Worm (Caenorhabditis elegans) whole organism, L3 larva: ENCODE measurements around the gene rpl-22.

Experiments used
- ZK546.5 ChIP-seq: sonication (generic microtip); optimal IDR thresholded peaks from 2 replicates; lab custom pipeline; 2017; ENCODE audit warnings: missing biosample characterization, missing genetic modification characterization
- aly-2 ChIP-seq: fragments of 150-350 bp; optimal IDR thresholded peaks from 2 replicates; lab custom pipeline; 2014; ENCODE audit warnings: missing biosample characterization, missing genetic modification characterization
- ceh-16 ChIP-seq: sonication (generic microtip); optimal IDR thresholded peaks from 2 replicates; lab custom pipeline; 2017; ENCODE audit warnings: missing biosample characterization, missing genetic modification characterization
- ceh-28 ChIP-seq: fragments of 150-350 bp; optimal IDR thresholded peaks from 2 replicates; lab custom pipeline; 2014; ENCODE audit warnings: missing biosample characterization, missing genetic modification reagents, missing genetic modification characterization
- ceh-82 ChIP-seq: fragments of 150-350 bp; optimal IDR thresholded peaks from 2 replicates; lab custom pipeline; 2014; ENCODE audit warnings: missing biosample characterization, missing genetic modification characterization
- egl-27 ChIP-seq: sonication (generic microtip); optimal IDR thresholded peaks from 4 replicates; lab custom pipeline; 2017; ENCODE audit warnings: missing biosample characterization, missing genetic modification reagents, missing genetic modification characterization
- egl-5 ChIP-seq: fragments of 150-350 bp; optimal IDR thresholded peaks from 2 replicates; lab custom pipeline; 2017; ENCODE audit warnings: missing biosample characterization, missing genetic modification reagents, missing genetic modification characterization, inconsistent platforms
- elt-2 ChIP-seq: sonication (generic microtip); optimal IDR thresholded peaks from 2 replicates; lab custom pipeline; 2016; ENCODE audit warnings: missing genetic modification reagents, mild to moderate bottlenecking, missing genetic modification characterization, missing compliant biosample characterization
- eor-1 ChIP-seq, 2 experiments: fragments of 150-350 bp; optimal IDR thresholded peaks; 2 replicates each; lab custom pipeline; 2014 to 2018; ENCODE audit warnings: missing biosample characterization in 2 of 2, missing genetic modification characterization in 2 of 2
- fkh-2 ChIP-seq: fragments of 150-350 bp; optimal IDR thresholded peaks from 2 replicates; lab custom pipeline; 2014; ENCODE audit warnings: missing biosample characterization, missing genetic modification reagents, missing genetic modification characterization
- fos-1 ChIP-seq: fragments of 150-350 bp; optimal IDR thresholded peaks from 2 replicates; lab custom pipeline; 2014; ENCODE audit warnings: missing biosample characterization, missing genetic modification characterization
- hmg-11 ChIP-seq: sonication (generic microtip); optimal IDR thresholded peaks from 2 replicates; lab custom pipeline; 2016; ENCODE audit warnings: missing genetic modification characterization, missing compliant biosample characterization
- jun-1 ChIP-seq: fragments of 150-350 bp; optimal IDR thresholded peaks from 2 replicates; lab custom pipeline; 2014; ENCODE audit warnings: missing biosample characterization, missing genetic modification reagents, missing genetic modification characterization
- lin-15B ChIP-seq: fragments of 150-350 bp; optimal IDR thresholded peaks from 2 replicates; lab custom pipeline; 2014; ENCODE audit warnings: missing biosample characterization, missing genetic modification characterization
- lsy-12 ChIP-seq: sonication (generic microtip); optimal IDR thresholded peaks from 2 replicates; lab custom pipeline; 2016; ENCODE audit warnings: mild to moderate bottlenecking, missing genetic modification characterization, missing compliant biosample characterization
- mml-1 ChIP-seq: fragments of 150-350 bp; sonication (generic microtip); optimal IDR thresholded peaks from 3 replicates; lab custom pipeline; 2014; ENCODE audit warnings: missing biosample characterization, missing genetic modification characterization
- nfya-1 ChIP-seq: sonication (generic microtip); optimal IDR thresholded peaks from 2 replicates; lab custom pipeline; 2017; ENCODE audit warnings: missing genetic modification characterization, mild to moderate bottlenecking, missing compliant biosample characterization, antibody characterized with exemption, moderate library complexity; ENCODE audit not compliant: insufficient read depth
- nhr-12 ChIP-seq: fragments of 150-350 bp; optimal IDR thresholded peaks from 2 replicates; lab custom pipeline; 2014; ENCODE audit warnings: missing biosample characterization, missing genetic modification characterization
- nhr-23 ChIP-seq: fragments of 150-350 bp; optimal IDR thresholded peaks from 2 replicates; lab custom pipeline; 2014; ENCODE audit warnings: missing biosample characterization, missing genetic modification reagents, missing genetic modification characterization
- nhr-237 ChIP-seq: fragments of 150-350 bp; optimal IDR thresholded peaks from 2 replicates; lab custom pipeline; 2014; ENCODE audit warnings: missing biosample characterization, missing genetic modification characterization
- nhr-25 ChIP-seq: sonication (generic microtip); optimal IDR thresholded peaks from 2 replicates; lab custom pipeline; 2017; ENCODE audit warnings: missing biosample characterization, missing genetic modification characterization
- nhr-28 ChIP-seq: fragments of 150-350 bp; optimal IDR thresholded peaks from 2 replicates; lab custom pipeline; 2014; ENCODE audit warnings: missing biosample characterization, missing genetic modification characterization
- nhr-43 ChIP-seq: sonication (generic microtip); optimal IDR thresholded peaks from 2 replicates; lab custom pipeline; 2016; ENCODE audit warnings: mild to moderate bottlenecking, missing genetic modification characterization, missing compliant biosample characterization; ENCODE audit not compliant: poor library complexity, severe bottlenecking
- nhr-67 ChIP-seq: fragments of 150-350 bp; optimal IDR thresholded peaks from 2 replicates; lab custom pipeline; 2014; ENCODE audit warnings: missing biosample characterization, missing genetic modification characterization
- pha-4 ChIP-seq: fragments of 150-350 bp; optimal IDR thresholded peaks from 2 replicates; lab custom pipeline; 2014; ENCODE audit warnings: missing biosample characterization, missing genetic modification reagents, missing genetic modification characterization
- pqm-1 ChIP-seq: fragments of 150-350 bp; optimal IDR thresholded peaks from 2 replicates; lab custom pipeline; 2017; ENCODE audit warnings: missing biosample characterization, missing genetic modification characterization, inconsistent platforms
- sea-2 ChIP-seq: fragments of 150-350 bp; sonication (generic microtip); optimal IDR thresholded peaks from 4 replicates; lab custom pipeline; 2014; ENCODE audit warnings: missing biosample characterization, missing genetic modification reagents, missing genetic modification characterization
- skn-1 ChIP-seq: fragments of 150-350 bp; optimal IDR thresholded peaks from 2 replicates; lab custom pipeline; 2014; ENCODE audit warnings: missing biosample characterization, missing genetic modification characterization
- snpc-4 ChIP-seq: fragments of 150-350 bp; optimal IDR thresholded peaks from 2 replicates; lab custom pipeline; 2014; ENCODE audit warnings: missing biosample characterization, missing genetic modification characterization
- zag-1 ChIP-seq: fragments of 150-350 bp; optimal IDR thresholded peaks from 2 replicates; lab custom pipeline; 2014; ENCODE audit warnings: missing biosample characterization, missing genetic modification characterization
- ztf-4 ChIP-seq: fragments of 150-350 bp; optimal IDR thresholded peaks from 2 replicates; lab custom pipeline; 2014; ENCODE audit warnings: missing biosample characterization, missing genetic modification characterization

rpl-22 gene

ce11 chrII:5066967-5067366 lies 11.6 kb downstream of the rpl-22 start:
- TF ChIP-seq lin-15B (tag; lab: Kevin White, UChicago) (no peak), snpc-4 (tag; lab: Kevin White, UChicago) (no peak), zag-1 (no peak), nhr-28 (tag; lab: Kevin White, UChicago) (no peak)

DNA sequence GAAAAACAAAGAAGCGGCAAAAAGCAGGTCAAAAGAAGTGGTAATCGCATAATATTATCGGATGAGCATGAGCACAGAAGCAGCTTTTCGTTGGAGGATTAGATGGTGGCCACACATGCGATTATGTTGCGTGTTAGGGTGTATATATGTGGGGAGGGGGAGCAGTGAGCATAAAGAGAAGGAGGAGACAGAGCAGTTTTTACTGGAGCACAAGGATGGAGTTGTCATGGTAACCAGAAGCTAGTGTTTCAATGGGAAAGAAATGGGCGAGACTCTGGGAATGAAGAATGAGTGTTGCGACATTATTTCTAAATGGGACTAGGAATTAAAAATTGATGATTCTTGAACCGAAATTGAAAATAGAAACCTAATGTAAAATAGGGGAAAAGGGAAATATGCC lies 12.5 kb downstream of the rpl-22 start, which contains the start of gene C27A2.8:
Gene C27A2.8, minus strand, starts transcription at position 117 of the 400 bp plus-strand sequence.
- no peak for TF ChIP-seq aly-2 (tag; lab: Kevin White, UChicago)
- no peak for TF ChIP-seq ceh-16
- no peak for TF ChIP-seq ceh-28
- TF ChIP-seq fos-1: no peak
- no peak for TF ChIP-seq jun-1
- TF ChIP-seq ZK546.5: no peak
- no peak for TF ChIP-seq nhr-23 (tag; lab: Kevin White, UChicago)
- TF ChIP-seq ztf-4 (tag; lab: Kevin White, UChicago): no peak
- TF ChIP-seq fkh-2 (tag; lab: Kevin White, UChicago): no peak
- TF ChIP-seq pha-4 (tag; lab: Kevin White, UChicago): no peak
- TF ChIP-seq, all 47 proteins: peak for 0

DNA sequence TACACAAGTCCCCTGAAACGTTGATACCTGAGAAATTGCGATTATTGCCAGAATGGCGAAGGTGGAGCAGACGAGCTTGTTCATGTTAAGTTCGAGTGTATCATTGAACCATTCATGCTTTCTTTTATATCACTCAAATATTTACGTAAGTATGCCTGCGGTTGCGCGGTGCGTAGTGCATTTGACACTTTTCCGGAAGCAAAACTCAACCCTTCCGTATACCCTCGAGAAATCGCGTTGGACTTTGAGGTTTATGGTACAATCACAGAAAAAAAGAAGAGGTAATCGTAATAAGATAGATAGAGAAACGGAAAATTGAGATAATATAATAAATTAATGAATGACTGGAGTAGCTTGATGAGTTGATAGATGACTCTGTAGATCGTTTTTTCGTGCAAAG lies 14.1 kb downstream of the rpl-22 start, which contains the start of gene idpb-2:
Gene idpb-2, minus strand, starts transcription at position 101 of the 400 bp plus-strand sequence.
- no peak for TF ChIP-seq ceh-82
- TF ChIP-seq ceh-28: no peak
- TF ChIP-seq skn-1 (tag; lab: Kevin White, UChicago): no peak
- no peak for TF ChIP-seq lsy-12
- TF ChIP-seq mml-1 (tag; lab: Kevin White, UChicago): no peak
- no peak for TF ChIP-seq nhr-25 (tag; lab: Kevin White, UChicago)
- TF ChIP-seq, all 47 proteins: peak for 0

DNA sequence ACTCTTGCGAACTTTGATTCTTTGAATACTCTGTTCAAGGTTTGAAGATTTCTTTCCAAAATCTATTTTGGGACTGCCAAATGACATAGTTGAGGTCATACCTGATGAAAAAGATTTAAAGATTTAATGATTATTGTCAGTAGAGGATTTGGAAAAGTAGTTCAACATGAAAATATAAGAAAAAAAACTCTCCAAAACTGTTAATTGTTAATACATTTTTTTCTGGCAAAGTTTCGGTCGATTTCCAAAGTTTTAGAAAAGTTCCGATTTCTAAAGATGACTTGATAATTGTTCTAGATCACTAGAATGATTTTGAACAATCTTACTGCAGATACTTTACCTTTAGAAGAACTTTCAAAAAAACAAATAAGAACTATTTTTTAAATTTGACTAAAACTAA lies 15.8 kb downstream of the rpl-22 start, which contains the start of gene C27A2.7:
Gene C27A2.7, minus strand, starts transcription at position 101 of the 400 bp plus-strand sequence.
- TF ChIP-seq sea-2 (GFP tag; lab: Kevin White, UChicago): no peak
- no peak for TF ChIP-seq ceh-28
- TF ChIP-seq nhr-23 (tag; lab: Kevin White, UChicago): no peak
- no peak for TF ChIP-seq ceh-16
- no peak for TF ChIP-seq nhr-25 (tag; lab: Kevin White, UChicago)
- TF ChIP-seq, all 47 proteins: peak for 0

- TF ChIP-seq egl-5 (tag; lab: Kevin White, UChicago) (no peak), lsy-12 (no peak), hmg-11 (tag; lab: Kevin White, UChicago) (peak; percentile 42), nhr-67 (tag; lab: Kevin White, UChicago) (no peak), egl-27 (tag; lab: Kevin White, UChicago) (peak; percentile 11), pha-4 (tag; lab: Kevin White, UChicago) (peak; percentile 86), lin-15B (tag; lab: Kevin White, UChicago) (peak; percentile 53), nhr-23 (tag; lab: Kevin White, UChicago) (peak; percentile 94), nfya-1 (tag; lab: Kevin White, UChicago) (peak; percentile 65), ZK546.5 (no peak), fkh-2 (tag; lab: Kevin White, UChicago) (no peak), ztf-4 (tag; lab: Kevin White, UChicago) (no peak), aly-2 (tag; lab: Kevin White, UChicago) (peak; percentile 26), elt-2 (peak; percentile 84), ceh-28 (peak; percentile 72), nhr-43 (peak; percentile 37), eor-1 (tag; optimal IDR thresholded peaks at IDR 0.05; lab: Kevin White, UChicago) (no peak), pqm-1 (peak; percentile 49), snpc-4 (tag; lab: Kevin White, UChicago) (peak; percentile 31), nhr-237 (tag; lab: Kevin White, UChicago) (no peak), nhr-12 (tag; lab: Kevin White, UChicago) (no peak), nhr-25 (tag; lab: Kevin White, UChicago) (peak; percentile 98)
These were observed 25.9 kb downstream of the rpl-22 start, which contains the start of gene dsh-2 for ce11 chrII:5081124-5081913. Gene dsh-2, minus strand, starts transcription at chrII:5081174.
